Worm (Caenorhabditis elegans) whole organism, mixed stage, embryonic: ENCODE measurements around the gene F21C10.18.

Experiments
- blmp-1 ChIP-seq: fragments of 150-350 bp; optimal IDR thresholded peaks from 2 replicates; lab custom pipeline; 2014; ENCODE audit warnings: missing biosample characterization, missing genetic modification characterization
- ceh-43 ChIP-seq: fragments of 200-800 bp; sonication (Bioruptor generic); optimal IDR thresholded peaks from 2 replicates; lab custom pipeline; 2018; ENCODE audit warnings: mild to moderate bottlenecking, missing genetic modification characterization, moderate library complexity, missing compliant biosample characterization
- cnd-1 ChIP-seq: fragments of 200-800 bp; sonication (Bioruptor generic); optimal IDR thresholded peaks from 2 replicates; lab custom pipeline; 2018; ENCODE audit warnings: mild to moderate bottlenecking, missing genetic modification characterization, missing compliant biosample characterization
- elt-3 ChIP-seq: fragments of 150-350 bp; optimal IDR thresholded peaks from 2 replicates; lab custom pipeline; 2014; ENCODE audit warnings: missing biosample characterization, missing genetic modification characterization
- lin-13 ChIP-seq: fragments of 150-350 bp; optimal IDR thresholded peaks from 2 replicates; lab custom pipeline; 2014; ENCODE audit warnings: missing biosample characterization, missing genetic modification characterization
- mab-5 ChIP-seq: fragments of 150-350 bp; optimal IDR thresholded peaks from 2 replicates; lab custom pipeline; 2014; ENCODE audit warnings: missing biosample characterization, missing genetic modification characterization
- mep-1 ChIP-seq: fragments of 150-350 bp; optimal IDR thresholded peaks from 2 replicates; lab custom pipeline; 2017; ENCODE audit warnings: missing biosample characterization, missing genetic modification reagents, missing genetic modification characterization, inconsistent platforms
- mls-2 ChIP-seq: sonication (generic microtip); optimal IDR thresholded peaks from 2 replicates; lab custom pipeline; 2016; ENCODE audit warnings: mild to moderate bottlenecking, missing genetic modification characterization, moderate library complexity, missing compliant biosample characterization
- nhr-237 ChIP-seq: fragments of 150-350 bp; optimal IDR thresholded peaks from 2 replicates; lab custom pipeline; 2014; ENCODE audit warnings: missing biosample characterization, missing genetic modification characterization
- nhr-76 ChIP-seq: sonication (generic microtip); optimal IDR thresholded peaks from 2 replicates; lab custom pipeline; 2017; ENCODE audit warnings: missing biosample characterization, missing genetic modification characterization
- sem-2 ChIP-seq: fragments of 200-800 bp; sonication (Bioruptor generic); optimal IDR thresholded peaks from 2 replicates; lab custom pipeline; 2018; ENCODE audit warnings: mild to moderate bottlenecking, missing genetic modification characterization, missing compliant biosample characterization
- sptf-1 ChIP-seq: sonication (generic microtip); optimal IDR thresholded peaks from 2 replicates; lab custom pipeline; 2017; ENCODE audit warnings: mild to moderate bottlenecking, missing genetic modification characterization, moderate library complexity, missing compliant biosample characterization

- TF ChIP-seq nhr-76 (no peak), mep-1 (tag; lab: Kevin White, UChicago) (no peak), elt-3 (tag; lab: Kevin White, UChicago) (no peak), mab-5 (tag; lab: Kevin White, UChicago) (no peak), lin-13 (tag; lab: Kevin White, UChicago) (no peak), ceh-43 (GFP tag; lab: Kevin White, UChicago) (no peak), sptf-1 (tag; lab: Kevin White, UChicago) (no peak), cnd-1 (tag; lab: Kevin White, UChicago) (no peak), mls-2 (tag; lab: Kevin White, UChicago) (no peak), blmp-1 (tag; lab: Kevin White, UChicago) (no peak), sem-2 (no peak), nhr-237 (no peak)
Measured at ce11 chrV:9154772-9155171, 46.5 kb downstream of the F21C10.18 start, which contains the start of gene B0222.5.
